Worm (Caenorhabditis elegans) whole organism, L4 larva: ENCODE results near the gene W08E12.9.
A peak's percentile ranks its signal among the peaks of the same experiment; 100 is the strongest.

ENCODE experiments used
- F49E8.2 ChIP-seq: sonication (generic microtip); optimal IDR thresholded peaks from 2 replicates; lab custom pipeline; 2016; ENCODE audit warnings: missing compliant biosample characterization, mild to moderate bottlenecking, missing genetic modification characterization, borderline replicate concordance
- Y48G9A.11 ChIP-seq: fragments of 200-800 bp; sonication (Bioruptor generic); IDR thresholded peaks from 2 replicates; pipeline ENCODE4 v1.3.6; 2022; ENCODE audit warnings: missing genetic modification reagents, missing genetic modification characterization, missing compliant biosample characterization
- ZK337.2 ChIP-seq: fragments of 200-800 bp; sonication (Bioruptor generic); IDR thresholded peaks from 2 replicates; pipeline ENCODE4 v1.3.6; 2022; ENCODE audit warnings: missing genetic modification reagents, missing genetic modification characterization, missing compliant biosample characterization
- aha-1 ChIP-seq: fragments of 150-350 bp; peaks from one replicate; lab custom pipeline; 2014; ENCODE audit warnings: missing biosample characterization, missing genetic modification characterization
- aly-2 ChIP-seq: sonication (generic microtip); optimal IDR thresholded peaks from 2 replicates; lab custom pipeline; 2018; ENCODE audit warnings: missing biosample characterization, missing genetic modification characterization
- ama-1 ChIP-seq: fragments of 150-350 bp; optimal IDR thresholded peaks from 2 replicates; lab custom pipeline; 2014; ENCODE audit warnings: inconsistent platforms, mixed read lengths
- attf-4 ChIP-seq: sonication (generic microtip); optimal IDR thresholded peaks from 3 replicates; lab custom pipeline; 2017; ENCODE audit warnings: missing biosample characterization, missing genetic modification characterization
- ceh-32 ChIP-seq: sonication (generic microtip); optimal IDR thresholded peaks from 2 replicates; lab custom pipeline; 2016; ENCODE audit warnings: mild to moderate bottlenecking, missing genetic modification characterization, missing compliant biosample characterization; ENCODE audit not compliant: poor library complexity
- ceh-62 ChIP-seq: sonication (generic microtip); optimal IDR thresholded peaks from 2 replicates; lab custom pipeline; 2017; ENCODE audit warnings: missing biosample characterization, missing genetic modification characterization
- cey-2 ChIP-seq: sonication (generic microtip); optimal IDR thresholded peaks from 3 replicates; lab custom pipeline; 2017; ENCODE audit warnings: missing genetic modification characterization, mild to moderate bottlenecking, missing compliant biosample characterization, antibody characterized with exemption, borderline replicate concordance; ENCODE audit not compliant: insufficient read depth
- daf-16 ChIP-seq, 3 experiments: sonication (generic microtip); optimal IDR thresholded peaks; 2 replicates each; lab custom pipeline; 2016 to 2017; ENCODE audit warnings: missing genetic modification characterization in 3 of 3, missing genetic modification reagents in 3 of 3, mild to moderate bottlenecking in 2 of 3, missing compliant biosample characterization in 2 of 3, missing biosample characterization in 1 of 3, moderate library complexity in 1 of 3
- fkh-10 ChIP-seq: fragments of 150-350 bp; optimal IDR thresholded peaks from 2 replicates; lab custom pipeline; 2014; ENCODE audit warnings: missing biosample characterization, missing genetic modification reagents, missing genetic modification characterization
- fos-1 ChIP-seq: fragments of 150-350 bp; optimal IDR thresholded peaks from 2 replicates; lab custom pipeline; 2014; ENCODE audit warnings: missing biosample characterization, missing genetic modification characterization
- hlh-11 ChIP-seq: fragments of 200-800 bp; sonication (Bioruptor generic); optimal IDR thresholded peaks from 2 replicates; lab custom pipeline; 2018; ENCODE audit warnings: mild to moderate bottlenecking, missing genetic modification characterization, missing compliant biosample characterization
- jun-1 ChIP-seq: fragments of 150-350 bp; optimal IDR thresholded peaks from 2 replicates; lab custom pipeline; 2014; ENCODE audit warnings: missing biosample characterization, missing genetic modification reagents, missing genetic modification characterization
- lin-1 ChIP-seq: fragments of 200-800 bp; sonication (Bioruptor generic); IDR thresholded peaks from 2 replicates; pipeline ENCODE4 v1.3.6; 2022; ENCODE audit warnings: missing genetic modification reagents, missing genetic modification characterization, missing compliant biosample characterization
- lir-3 ChIP-seq: sonication (generic microtip); optimal IDR thresholded peaks from 2 replicates; lab custom pipeline; 2016; ENCODE audit warnings: mild to moderate bottlenecking, missing genetic modification characterization, missing compliant biosample characterization
- madf-9 ChIP-seq: fragments of 200-800 bp; sonication (Bioruptor generic); conservative IDR thresholded peaks from 2 replicates; pipeline ENCODE4 v1.3.6; 2022; ENCODE audit warnings: missing genetic modification reagents, missing genetic modification characterization, missing compliant biosample characterization
- mes-2 ChIP-seq: sonication (generic microtip); optimal IDR thresholded peaks from 2 replicates; lab custom pipeline; 2016; ENCODE audit warnings: missing genotype, mild to moderate bottlenecking, missing genetic modification characterization, missing compliant biosample characterization; ENCODE audit not compliant: poor library complexity, severe bottlenecking
- mxl-2 ChIP-seq: fragments of 200-800 bp; sonication (Bioruptor generic); conservative IDR thresholded peaks from 2 replicates; pipeline ENCODE4 v1.3.6; 2022; ENCODE audit warnings: missing genetic modification reagents, missing genetic modification characterization, missing compliant biosample characterization
- pha-4 ChIP-seq, 2 experiments: fragments of 150-350 bp in 1 of 2; fragments of 200-800 bp in 1 of 2; sonication (Bioruptor generic) in 1 of 2; IDR thresholded peaks in 1 of 2; optimal IDR thresholded peaks in 1 of 2; 2 replicates each; pipeline versions ENCODE4 v1.3.6 to Lab custom; 2014 to 2022; ENCODE audit warnings: missing genetic modification characterization in 2 of 2, missing genetic modification reagents in 2 of 2, missing biosample characterization in 1 of 2, missing compliant biosample characterization in 1 of 2
- set-16 ChIP-seq: fragments of 200-800 bp; sonication (Bioruptor generic); IDR thresholded peaks from 2 replicates; pipeline ENCODE4 v1.3.6; 2022; ENCODE audit warnings: missing genetic modification reagents, missing genetic modification characterization, missing compliant biosample characterization
- spr-3 ChIP-seq: fragments of 200-800 bp; sonication (Bioruptor generic); optimal IDR thresholded peaks from 2 replicates; lab custom pipeline; 2018; ENCODE audit warnings: mild to moderate bottlenecking, missing genetic modification characterization, missing compliant biosample characterization
- tag-97 ChIP-seq: fragments of 200-800 bp; sonication (Bioruptor generic); IDR thresholded peaks from 2 replicates; pipeline ENCODE4 v1.3.6; 2022; ENCODE audit warnings: missing genetic modification characterization, missing compliant biosample characterization
- zfp-2 ChIP-seq: sonication (generic microtip); optimal IDR thresholded peaks from 2 replicates; lab custom pipeline; 2016; ENCODE audit warnings: mild to moderate bottlenecking, missing genetic modification characterization, missing compliant biosample characterization
- ztf-11 ChIP-seq: fragments of 150-350 bp; optimal IDR thresholded peaks from 2 replicates; lab custom pipeline; 2014; ENCODE audit warnings: missing biosample characterization, missing genetic modification characterization

Gene W08E12.9

ce11 chrIV:3307463-3307862, at the start of gene W08E12.9:
Gene W08E12.9, minus strand, starts transcription at chrIV:3307563.
- TF ChIP-seq fos-1 (tag; lab: Kevin White, UChicago), result no peak
- TF ChIP-seq mxl-2 (GFP tag; lab: Robert Waterston, UW), result no peak
- TF ChIP-seq madf-9 (GFP tag; lab: Robert Waterston, UW), result no peak
- no peak for TF ChIP-seq lin-1 (GFP tag; lab: Robert Waterston, UW)

ce11 chrIV:3354757-3355156, 47.4 kb upstream of the W08E12.9 start, which contains the start of gene F42A6.1:
Gene F42A6.1, plus strand, starts transcription at chrIV:3355057.
- no peak for TF ChIP-seq zfp-2 (tag; lab: Kevin White, UChicago)
- no peak for TF ChIP-seq aly-2
- TF ChIP-seq aha-1, result peak; percentile 16
- TF ChIP-seq, all 104 proteins: peak for 1

ce11 chrIV:3352019-3352418, 44.7 kb upstream of the W08E12.9 start:
- TF ChIP-seq tag-97 (GFP tag; lab: Robert Waterston, UW) (no peak), daf-16 (GFP tag; optimal IDR thresholded peaks at IDR 0.05; lab: Kevin White, UChicago) (no peak), daf-16 (tag; optimal IDR thresholded peaks at IDR 0.05; lab: Kevin White, UChicago) (no peak), ceh-62 (tag; lab: Kevin White, UChicago) (no peak), Y48G9A.11 (GFP tag; lab: Robert Waterston, UW) (no peak), cey-2 (tag; lab: Kevin White, UChicago) (no peak), ZK337.2 (GFP tag; lab: Robert Waterston, UW) (no peak), ama-1 (lab: Kevin White, UChicago) (no peak)
- TF ChIP-seq, all 104 proteins: peak for 0

ce11 chrIV:3349977-3350580, 42.7 kb upstream of the W08E12.9 start, which contains the start of gene elks-1:
Gene elks-1, minus strand, starts transcription at chrIV:3350027.
- TF ChIP-seq ztf-11 (tag; lab: Kevin White, UChicago) (no peak), mes-2 (tag; lab: Kevin White, UChicago) (peak; percentile 49), F49E8.2 (tag; lab: Kevin White, UChicago) (no peak), madf-9 (GFP tag; lab: Robert Waterston, UW) (peak; percentile 14; the same call in 1 of the 2 replicates), pha-4 (GFP tag; IDR thresholded peaks at IDR 0.05; lab: Robert Waterston, UW) (no peak), pha-4 (tag; optimal IDR thresholded peaks at IDR 0.05; lab: Kevin White, UChicago) (peak; percentile 2), set-16 (GFP tag; lab: Robert Waterston, UW) (0 out of 2 replicates have a peak, but pooled peaks have one; percentile 9), spr-3 (GFP tag; lab: Kevin White, UChicago) (no peak), ceh-32 (tag; lab: Kevin White, UChicago) (no peak)

ce11 chrIV:3348334-3348733, 41.0 kb upstream of the W08E12.9 start:
- TF ChIP-seq lir-3 (tag; lab: Kevin White, UChicago) (no peak), jun-1 (tag; lab: Kevin White, UChicago) (no peak), ZK337.2 (GFP tag; lab: Robert Waterston, UW) (no peak), zfp-2 (tag; lab: Kevin White, UChicago) (no peak), attf-4 (tag; lab: Kevin White, UChicago) (no peak), F49E8.2 (tag; lab: Kevin White, UChicago) (no peak), fkh-10 (GFP tag; lab: Kevin White, UChicago) (no peak), set-16 (GFP tag; lab: Robert Waterston, UW) (peak; percentile 69)

ce11 chrIV:3345484-3345883, 38.1 kb upstream of the W08E12.9 start:
- TF ChIP-seq aha-1 (peak; percentile 96), hlh-11 (tag; lab: Kevin White, UChicago) (no peak), set-16 (GFP tag; lab: Robert Waterston, UW) (peak; percentile 20; the same call in 1 of the 2 replicates)
